Worm (Caenorhabditis elegans) whole organism, L3 larva: ENCODE data around the gene cutl-15.

ENCODE experiments used
- ZK546.5 ChIP-seq: sonication (generic microtip); optimal IDR thresholded peaks from 2 replicates; lab custom pipeline; 2017; ENCODE audit warnings: missing biosample characterization, missing genetic modification characterization
- aly-2 ChIP-seq: fragments of 150-350 bp; optimal IDR thresholded peaks from 2 replicates; lab custom pipeline; 2014; ENCODE audit warnings: missing biosample characterization, missing genetic modification characterization
- ama-1 ChIP-seq: fragments of 150-350 bp; optimal IDR thresholded peaks from 2 replicates; lab custom pipeline; 2018
- ceh-16 ChIP-seq: sonication (generic microtip); optimal IDR thresholded peaks from 2 replicates; lab custom pipeline; 2017; ENCODE audit warnings: missing biosample characterization, missing genetic modification characterization
- ceh-82 ChIP-seq: fragments of 150-350 bp; optimal IDR thresholded peaks from 2 replicates; lab custom pipeline; 2014; ENCODE audit warnings: missing biosample characterization, missing genetic modification characterization
- ceh-9 ChIP-seq: sonication (generic microtip); optimal IDR thresholded peaks from 2 replicates; lab custom pipeline; 2018; ENCODE audit warnings: missing biosample characterization, missing genetic modification characterization
- egl-27 ChIP-seq: sonication (generic microtip); optimal IDR thresholded peaks from 4 replicates; lab custom pipeline; 2017; ENCODE audit warnings: missing biosample characterization, missing genetic modification reagents, missing genetic modification characterization
- egl-5 ChIP-seq: fragments of 150-350 bp; optimal IDR thresholded peaks from 2 replicates; lab custom pipeline; 2017; ENCODE audit warnings: missing biosample characterization, missing genetic modification reagents, missing genetic modification characterization, inconsistent platforms
- elt-2 ChIP-seq: sonication (generic microtip); optimal IDR thresholded peaks from 2 replicates; lab custom pipeline; 2016; ENCODE audit warnings: missing genetic modification reagents, mild to moderate bottlenecking, missing genetic modification characterization, missing compliant biosample characterization
- elt-3 ChIP-seq, 3 experiments: fragments of 150-350 bp in 1 of 3; sonication (generic microtip) in 2 of 3; optimal IDR thresholded peaks; 2 replicates in 2 of 3; 4 replicates in 1 of 3; lab custom pipeline; 2014 to 2017; ENCODE audit warnings: missing biosample characterization in 3 of 3, missing genetic modification characterization in 3 of 3
- eor-1 ChIP-seq, 2 experiments: fragments of 150-350 bp; optimal IDR thresholded peaks; 2 replicates each; lab custom pipeline; 2014 to 2018; ENCODE audit warnings: missing biosample characterization in 2 of 2, missing genetic modification characterization in 2 of 2
- fkh-2 ChIP-seq: fragments of 150-350 bp; optimal IDR thresholded peaks from 2 replicates; lab custom pipeline; 2014; ENCODE audit warnings: missing biosample characterization, missing genetic modification reagents, missing genetic modification characterization
- fos-1 ChIP-seq: fragments of 150-350 bp; optimal IDR thresholded peaks from 2 replicates; lab custom pipeline; 2014; ENCODE audit warnings: missing biosample characterization, missing genetic modification characterization
- hmg-11 ChIP-seq: sonication (generic microtip); optimal IDR thresholded peaks from 2 replicates; lab custom pipeline; 2016; ENCODE audit warnings: missing genetic modification characterization, missing compliant biosample characterization
- jun-1 ChIP-seq: fragments of 150-350 bp; optimal IDR thresholded peaks from 2 replicates; lab custom pipeline; 2014; ENCODE audit warnings: missing biosample characterization, missing genetic modification reagents, missing genetic modification characterization
- lin-15B ChIP-seq: fragments of 150-350 bp; optimal IDR thresholded peaks from 2 replicates; lab custom pipeline; 2014; ENCODE audit warnings: missing biosample characterization, missing genetic modification characterization
- lin-39 ChIP-seq: fragments of 150-350 bp; optimal IDR thresholded peaks from 2 replicates; lab custom pipeline; 2018; ENCODE audit warnings: missing biosample characterization, missing genetic modification reagents, missing genetic modification characterization
- lsy-12 ChIP-seq: sonication (generic microtip); optimal IDR thresholded peaks from 2 replicates; lab custom pipeline; 2016; ENCODE audit warnings: mild to moderate bottlenecking, missing genetic modification characterization, missing compliant biosample characterization
- mdl-1 ChIP-seq: fragments of 150-350 bp; optimal IDR thresholded peaks from 2 replicates; lab custom pipeline; 2014; ENCODE audit warnings: missing biosample characterization, missing genetic modification characterization
- mml-1 ChIP-seq: fragments of 150-350 bp; sonication (generic microtip); optimal IDR thresholded peaks from 3 replicates; lab custom pipeline; 2014; ENCODE audit warnings: missing biosample characterization, missing genetic modification characterization
- nfya-1 ChIP-seq: sonication (generic microtip); optimal IDR thresholded peaks from 2 replicates; lab custom pipeline; 2017; ENCODE audit warnings: missing genetic modification characterization, mild to moderate bottlenecking, missing compliant biosample characterization, antibody characterized with exemption, moderate library complexity; ENCODE audit not compliant: insufficient read depth
- nhr-11 ChIP-seq: fragments of 150-350 bp; optimal IDR thresholded peaks from 2 replicates; lab custom pipeline; 2014; ENCODE audit warnings: missing biosample characterization, missing genetic modification characterization
- nhr-12 ChIP-seq: fragments of 150-350 bp; optimal IDR thresholded peaks from 2 replicates; lab custom pipeline; 2014; ENCODE audit warnings: missing biosample characterization, missing genetic modification characterization
- nhr-23 ChIP-seq: fragments of 150-350 bp; optimal IDR thresholded peaks from 2 replicates; lab custom pipeline; 2014; ENCODE audit warnings: missing biosample characterization, missing genetic modification reagents, missing genetic modification characterization
- nhr-25 ChIP-seq: sonication (generic microtip); optimal IDR thresholded peaks from 2 replicates; lab custom pipeline; 2017; ENCODE audit warnings: missing biosample characterization, missing genetic modification characterization
- nhr-28 ChIP-seq: fragments of 150-350 bp; optimal IDR thresholded peaks from 2 replicates; lab custom pipeline; 2014; ENCODE audit warnings: missing biosample characterization, missing genetic modification characterization
- nhr-67 ChIP-seq: fragments of 150-350 bp; optimal IDR thresholded peaks from 2 replicates; lab custom pipeline; 2014; ENCODE audit warnings: missing biosample characterization, missing genetic modification characterization
- nhr-77 ChIP-seq: fragments of 150-350 bp; optimal IDR thresholded peaks from 2 replicates; lab custom pipeline; 2014; ENCODE audit warnings: missing biosample characterization, missing genetic modification characterization
- pha-4 ChIP-seq: fragments of 150-350 bp; optimal IDR thresholded peaks from 2 replicates; lab custom pipeline; 2014; ENCODE audit warnings: missing biosample characterization, missing genetic modification reagents, missing genetic modification characterization
- pqm-1 ChIP-seq: fragments of 150-350 bp; optimal IDR thresholded peaks from 2 replicates; lab custom pipeline; 2017; ENCODE audit warnings: missing biosample characterization, missing genetic modification characterization, inconsistent platforms
- skn-1 ChIP-seq: fragments of 150-350 bp; optimal IDR thresholded peaks from 2 replicates; lab custom pipeline; 2014; ENCODE audit warnings: missing biosample characterization, missing genetic modification characterization
- tbx-2 ChIP-seq: sonication (generic microtip); optimal IDR thresholded peaks from 2 replicates; lab custom pipeline; 2016; ENCODE audit warnings: mild to moderate bottlenecking, missing genetic modification characterization, missing compliant biosample characterization
- unc-39 ChIP-seq: sonication (generic microtip); optimal IDR thresholded peaks from 4 replicates; lab custom pipeline; 2017; ENCODE audit warnings: missing biosample characterization, missing genetic modification characterization
- unc-62 ChIP-seq: fragments of 150-350 bp; sonication (generic microtip); optimal IDR thresholded peaks from 4 replicates; lab custom pipeline; 2014; ENCODE audit warnings: missing biosample characterization, missing genetic modification reagents, missing genetic modification characterization
- zag-1 ChIP-seq: fragments of 150-350 bp; optimal IDR thresholded peaks from 2 replicates; lab custom pipeline; 2014; ENCODE audit warnings: missing biosample characterization, missing genetic modification characterization
- ztf-11 ChIP-seq: fragments of 150-350 bp; optimal IDR thresholded peaks from 2 replicates; lab custom pipeline; 2014; ENCODE audit warnings: missing biosample characterization, missing genetic modification characterization
- ztf-4 ChIP-seq: fragments of 150-350 bp; optimal IDR thresholded peaks from 2 replicates; lab custom pipeline; 2014; ENCODE audit warnings: missing biosample characterization, missing genetic modification characterization

cutl-15 gene

ce11 chrII:8923187-8923586 lies 24.3 kb downstream of the cutl-15 start:
- TF ChIP-seq fkh-2 (tag; lab: Kevin White, UChicago), result no peak
- TF ChIP-seq ztf-11, result no peak
- TF ChIP-seq pqm-1, result peak; percentile 62
- TF ChIP-seq nhr-25 (tag; lab: Kevin White, UChicago), result no peak
- TF ChIP-seq ceh-16, result no peak
- no peak for TF ChIP-seq nhr-11
- TF ChIP-seq elt-2 (tag; lab: Kevin White, UChicago), result peak; percentile 39
- no peak for TF ChIP-seq ztf-4 (tag; lab: Kevin White, UChicago)
- no peak for TF ChIP-seq ZK546.5 (tag; lab: Kevin White, UChicago)

- TF ChIP-seq ztf-4 (tag; lab: Kevin White, UChicago) (no peak), fkh-2 (tag; lab: Kevin White, UChicago) (no peak), mdl-1 (tag; lab: Kevin White, UChicago) (no peak), ceh-16 (no peak), nhr-25 (tag; lab: Kevin White, UChicago) (no peak), nhr-11 (no peak), ZK546.5 (tag; lab: Kevin White, UChicago) (no peak), nhr-23 (no peak), lsy-12 (tag; lab: Kevin White, UChicago) (no peak), nhr-12 (tag; lab: Kevin White, UChicago) (no peak), ama-1 (no peak), nhr-28 (tag; lab: Kevin White, UChicago) (no peak), lin-15B (tag; lab: Kevin White, UChicago) (no peak), fos-1 (no peak), egl-27 (no peak), nfya-1 (peak; percentile 45), zag-1 (tag; lab: Kevin White, UChicago) (no peak), unc-62 (GFP tag; lab: Kevin White, UChicago) (no peak), nhr-77 (tag; lab: Kevin White, UChicago) (no peak), unc-39 (tag; lab: Kevin White, UChicago) (no peak), ceh-9 (tag; lab: Kevin White, UChicago) (no peak), ztf-11 (no peak), elt-2 (tag; lab: Kevin White, UChicago) (peak; percentile 77), eor-1 (tag; optimal IDR thresholded peaks at IDR 0.05; lab: Kevin White, UChicago) (no peak), egl-5 (no peak), pqm-1 (peak; percentile 70), tbx-2 (tag; lab: Kevin White, UChicago) (no peak), elt-3 (tag; optimal IDR thresholded peaks at IDR 0.05; lab: Kevin White, UChicago) (no peak), skn-1 (tag; lab: Kevin White, UChicago) (no peak), hmg-11 (tag; lab: Kevin White, UChicago) (peak; percentile 36), nhr-67 (no peak), lin-39 (peak; percentile 43), aly-2 (tag; lab: Kevin White, UChicago) (no peak)
Measured at ce11 chrII:8922140-8922539, 25.3 kb downstream of the cutl-15 start, which contains the start of gene B0457.6. B0457.6 (plus strand) TSS chrII:8922423.

- TF ChIP-seq ceh-82 (no peak), nhr-67 (no peak), nhr-12 (tag; lab: Kevin White, UChicago) (no peak), mml-1 (tag; lab: Kevin White, UChicago) (no peak), ceh-16 (no peak)
- TF ChIP-seq, all 47 proteins: peak for 0
Measured at ce11 chrII:8921456-8921855, 26.0 kb downstream of the cutl-15 start.

- TF ChIP-seq eor-1 (tag; optimal IDR thresholded peaks at IDR 0.05; lab: Kevin White, UChicago), result no peak
- TF ChIP-seq, all 47 proteins: peak for 0
Measured at ce11 chrII:8920955-8921354, 26.5 kb downstream of the cutl-15 start.

ce11 chrII:8920315-8920714 lies 27.2 kb downstream of the cutl-15 start:
- TF ChIP-seq pha-4 (peak; percentile 27), jun-1 (no peak)
